Worm (Caenorhabditis elegans): ENCODE measurements around the gene set-11.

ce11 chrII:2686985-2687675, 5.2 kb downstream of the set-11 start, which contains the start of the genes sup-9 and nspf-1:
- TF ChIP-seq cog-1 (tag; optimal IDR thresholded peaks at IDR 0.05): no peak
- no peak for TF ChIP-seq klf-2 (GFP tag; conservative IDR thresholded peaks at IDR 0.05)

Measured in whole organism, midembryonic.